Fruit fly (Drosophila melanogaster) whole organism, adult: ENCODE results near the gene CG32023.

Experiments used
- CG11617 ChIP-seq: fragments of 200-800 bp; sonication (Bioruptor generic); optimal IDR thresholded peaks from 2 replicates; lab custom pipeline; 2017; ENCODE audit warnings: mild to moderate bottlenecking, missing biosample characterization, missing genetic modification reagents, missing genetic modification characterization
- CG12768 ChIP-seq: fragments of 200-800 bp; sonication (Bioruptor generic); optimal IDR thresholded peaks from 2 replicates; lab custom pipeline; 2017; ENCODE audit warnings: missing biosample characterization, missing genetic modification characterization, mild to moderate bottlenecking, moderate library complexity, missing genetic modification reagents
- CG14711 ChIP-seq: fragments of 200-800 bp; sonication (Bioruptor generic); optimal IDR thresholded peaks from 2 replicates; lab custom pipeline; 2018; ENCODE audit warnings: missing biosample characterization, mild to moderate bottlenecking, missing genetic modification characterization, moderate library complexity
- CG1620 ChIP-seq: fragments of 200-800 bp; sonication (Bioruptor generic); optimal IDR thresholded peaks from 2 replicates; lab custom pipeline; 2016; ENCODE audit warnings: missing biosample characterization, missing genetic modification characterization
- CG33017 ChIP-seq: fragments of 200-800 bp; sonication (Bioruptor generic); optimal IDR thresholded peaks from 2 replicates; lab custom pipeline; 2018; ENCODE audit warnings: missing biosample characterization, mild to moderate bottlenecking, missing genetic modification characterization, moderate library complexity
- CG5204 ChIP-seq: fragments of 200-800 bp; sonication (Bioruptor generic); optimal IDR thresholded peaks from 2 replicates; lab custom pipeline; 2016; ENCODE audit warnings: missing biosample characterization, missing genetic modification characterization
- CG7045 ChIP-seq: fragments of 200-800 bp; sonication (Bioruptor generic); optimal IDR thresholded peaks from 2 replicates; lab custom pipeline; 2017; ENCODE audit warnings: missing biosample characterization, mild to moderate bottlenecking, missing genetic modification characterization
- CG7101 ChIP-seq: fragments of 200-800 bp; sonication (Bioruptor generic); optimal IDR thresholded peaks from 2 replicates; lab custom pipeline; 2018; ENCODE audit warnings: missing biosample characterization, mild to moderate bottlenecking, missing genetic modification characterization, moderate library complexity
- Clk ChIP-seq: fragments of 200-800 bp; sonication (Bioruptor generic); optimal IDR thresholded peaks from 2 replicates; lab custom pipeline; 2017; ENCODE audit warnings: missing biosample characterization, missing genetic modification characterization
- Crg-1 ChIP-seq: fragments of 200-800 bp; sonication (Bioruptor generic); optimal IDR thresholded peaks from 2 replicates; lab custom pipeline; 2016; ENCODE audit warnings: missing biosample characterization, missing genetic modification characterization
- Hr96 ChIP-seq: fragments of 200-800 bp; sonication (Bioruptor generic); optimal IDR thresholded peaks from 2 replicates; lab custom pipeline; 2016; ENCODE audit warnings: missing biosample characterization, missing genetic modification characterization
- Mnt ChIP-seq: fragments of 200-800 bp; sonication (Bioruptor generic); optimal IDR thresholded peaks from 2 replicates; lab custom pipeline; 2016; ENCODE audit warnings: missing biosample characterization, mild to moderate bottlenecking, missing genetic modification characterization
- bab1 ChIP-seq: fragments of 200-800 bp; sonication (Bioruptor generic); optimal IDR thresholded peaks from 3 replicates; lab custom pipeline; 2019; ENCODE audit warnings: missing biosample characterization, mild to moderate bottlenecking, missing genetic modification characterization, moderate library complexity
- cic ChIP-seq: fragments of 200-800 bp; sonication (Bioruptor generic); optimal IDR thresholded peaks from 2 replicates; lab custom pipeline; 2017; ENCODE audit warnings: missing biosample characterization, mild to moderate bottlenecking, missing genetic modification characterization, moderate library complexity
- cnc ChIP-seq, 2 experiments: fragments of >200 bp; optimal IDR thresholded peaks; 2 replicates each; lab custom pipeline; 2017
- kay ChIP-seq: fragments of 200-800 bp; sonication (Bioruptor generic); peaks from one replicate; lab custom pipeline; 2016; ENCODE audit warnings: missing biosample characterization, missing genetic modification characterization, borderline replicate concordance
- ovo ChIP-seq: fragments of 200-800 bp; sonication (Bioruptor generic); optimal IDR thresholded peaks from 2 replicates; lab custom pipeline; 2016; ENCODE audit warnings: missing biosample characterization, missing genetic modification characterization
- pad ChIP-seq: fragments of 200-800 bp; sonication (Bioruptor generic); optimal IDR thresholded peaks from 3 replicates; lab custom pipeline; 2017; ENCODE audit warnings: missing biosample characterization, missing genetic modification characterization, mild to moderate bottlenecking, moderate library complexity, missing genetic modification reagents
- tj ChIP-seq: fragments of 200-800 bp; sonication (Bioruptor generic); optimal IDR thresholded peaks from 3 replicates; lab custom pipeline; 2017; ENCODE audit warnings: missing biosample characterization, mild to moderate bottlenecking, missing genetic modification characterization, moderate library complexity
- toe ChIP-seq: fragments of 200-800 bp; sonication (Bioruptor generic); optimal IDR thresholded peaks from 2 replicates; lab custom pipeline; 2016; ENCODE audit warnings: missing biosample characterization, missing genetic modification characterization

The CG32023 gene

dm6 chr3L:8834486-8834885 lies 30.5 kb upstream of the CG32023 start:
- TF ChIP-seq CG14711 (tag; lab: Kevin White, UChicago): no peak
- TF ChIP-seq Crg-1: no peak
- TF ChIP-seq cnc (optimal IDR thresholded peaks at IDR 0.05; lab: Kevin White, UChicago): no peak
- TF ChIP-seq bab1 (GFP tag; lab: Kevin White, UChicago): no peak
- TF ChIP-seq CG7045 (GFP tag; lab: Kevin White, UChicago): no peak
- TF ChIP-seq kay (GFP tag; lab: Kevin White, UChicago): no peak
- TF ChIP-seq pad (GFP tag; lab: Kevin White, UChicago): no peak
- no peak for TF ChIP-seq CG1620 (GFP tag; lab: Kevin White, UChicago)

dm6 chr3L:8833467-8833802 lies 29.5 kb upstream of the CG32023 start:
- TF ChIP-seq CG7045 (GFP tag; lab: Kevin White, UChicago) (no peak), bab1 (GFP tag; lab: Kevin White, UChicago) (no peak), CG11617 (GFP tag; lab: Kevin White, UChicago) (no peak), CG1620 (GFP tag; lab: Kevin White, UChicago) (no peak), toe (GFP tag; lab: Kevin White, UChicago) (no peak), CG12768 (no peak), CG7101 (tag; lab: Kevin White, UChicago) (no peak), Mnt (no peak), CG5204 (GFP tag; lab: Kevin White, UChicago) (no peak)

dm6 chr3L:8832737-8833466 lies 28.9 kb upstream of the CG32023 start:
- TF ChIP-seq CG12768 (no peak), tj (GFP tag; lab: Kevin White, UChicago) (no peak), ovo (GFP tag; lab: Kevin White, UChicago) (no peak), bab1 (GFP tag; lab: Kevin White, UChicago) (no peak), toe (GFP tag; lab: Kevin White, UChicago) (no peak)

- TF ChIP-seq kay (GFP tag; lab: Kevin White, UChicago) (no peak), bab1 (GFP tag; lab: Kevin White, UChicago) (no peak), Mnt (no peak), pad (GFP tag; lab: Kevin White, UChicago) (no peak), CG7045 (GFP tag; lab: Kevin White, UChicago) (no peak), Hr96 (no peak), CG33017 (tag; lab: Kevin White, UChicago) (no peak), CG7101 (tag; lab: Kevin White, UChicago) (no peak), Clk (GFP tag; lab: Kevin White, UChicago) (no peak), CG11617 (GFP tag; lab: Kevin White, UChicago) (no peak), tj (GFP tag; lab: Kevin White, UChicago) (no peak), CG12768 (no peak), cic (GFP tag; lab: Kevin White, UChicago) (no peak)
Measured at dm6 chr3L:8830954-8831353, 27.0 kb upstream of the CG32023 start.

dm6 chr3L:8830017-8830702 lies 26.2 kb upstream of the CG32023 start:
- TF ChIP-seq bab1 (GFP tag; lab: Kevin White, UChicago): no peak
- TF ChIP-seq CG14711 (tag; lab: Kevin White, UChicago): no peak
- TF ChIP-seq CG12768: no peak
- no peak for TF ChIP-seq cic (GFP tag; lab: Kevin White, UChicago)
- no peak for TF ChIP-seq toe (GFP tag; lab: Kevin White, UChicago)
- TF ChIP-seq tj (GFP tag; lab: Kevin White, UChicago): peak; percentile 23
- peak; percentile 67 for TF ChIP-seq kay (GFP tag; lab: Kevin White, UChicago)
- no peak for TF ChIP-seq pad (GFP tag; lab: Kevin White, UChicago)
- no peak for TF ChIP-seq CG7101 (tag; lab: Kevin White, UChicago)

dm6 chr3L:8829572-8829971 lies 25.6 kb upstream of the CG32023 start:
- TF ChIP-seq cic (GFP tag; lab: Kevin White, UChicago) (no peak), Hr96 (no peak), CG7101 (tag; lab: Kevin White, UChicago) (no peak), cnc (optimal IDR thresholded peaks at IDR 0.05; lab: Kevin White, UChicago) (no peak), toe (GFP tag; lab: Kevin White, UChicago) (no peak), CG33017 (tag; lab: Kevin White, UChicago) (no peak), Clk (GFP tag; lab: Kevin White, UChicago) (no peak), tj (GFP tag; lab: Kevin White, UChicago) (no peak), CG12768 (no peak), ovo (GFP tag; lab: Kevin White, UChicago) (no peak)

- TF ChIP-seq Crg-1: no peak
- no peak for TF ChIP-seq CG12768
- no peak for TF ChIP-seq CG1620 (GFP tag; lab: Kevin White, UChicago)
- no peak for TF ChIP-seq CG11617 (GFP tag; lab: Kevin White, UChicago)
- no peak for TF ChIP-seq pad (GFP tag; lab: Kevin White, UChicago)
- no peak for TF ChIP-seq ovo (GFP tag; lab: Kevin White, UChicago)
- no peak for TF ChIP-seq cic (GFP tag; lab: Kevin White, UChicago)
- no peak for TF ChIP-seq CG5204 (GFP tag; lab: Kevin White, UChicago)
- TF ChIP-seq bab1 (GFP tag; lab: Kevin White, UChicago): no peak
- no peak for TF ChIP-seq Mnt
- no peak for TF ChIP-seq tj (GFP tag; lab: Kevin White, UChicago)
- TF ChIP-seq cnc (optimal IDR thresholded peaks at IDR 0.05; lab: Kevin White, UChicago): no peak
- TF ChIP-seq CG7045 (GFP tag; lab: Kevin White, UChicago): no peak
- TF ChIP-seq toe (GFP tag; lab: Kevin White, UChicago): no peak
- TF ChIP-seq CG33017 (tag; lab: Kevin White, UChicago): no peak
- TF ChIP-seq CG7101 (tag; lab: Kevin White, UChicago): no peak
- no peak for TF ChIP-seq CG14711 (tag; lab: Kevin White, UChicago)
Measured at dm6 chr3L:8827868-8828159, 23.8 kb upstream of the CG32023 start.
